Fruit fly (Drosophila melanogaster): ENCODE measurements around the gene Inx6.

- TF ChIP-seq CG8478 (optimal IDR thresholded peaks at IDR 0.05) (no peak), CTCF (optimal IDR thresholded peaks at IDR 0.05) (no peak)
These were observed 25.3 kb downstream of the Inx6 start, which contains the start of gene Peritrophin-A for dm6 chrX:20244278-20244677.
